Fruit fly (Drosophila melanogaster) whole organism, embryonic: Measurements from ENCODE around the gene Ctns.

Experiments
- Aef1 ChIP-seq: fragments of 200-800 bp; sonication (Bioruptor generic); IDR thresholded peaks from 3 replicates; pipeline ENCODE4 v1.3.6; 2022; ENCODE audit warnings: missing biosample characterization, missing genetic modification characterization
- Antp ChIP-seq: fragments of 200-800 bp; sonication (Bioruptor generic); optimal IDR thresholded peaks from 3 replicates; lab custom pipeline; 2016; ENCODE audit warnings: missing biosample characterization, missing genetic modification characterization
- B-H2 ChIP-seq: fragments of 200-800 bp; sonication (Bioruptor generic); optimal IDR thresholded peaks from 2 replicates; lab custom pipeline; 2018; ENCODE audit warnings: missing biosample characterization, mild to moderate bottlenecking, missing genetic modification characterization
- CG10321 ChIP-seq: fragments of 200-800 bp; sonication (Bioruptor generic); IDR thresholded peaks from 2 replicates; pipeline ENCODE4 v1.3.6; 2022; ENCODE audit warnings: missing biosample characterization, missing genetic modification characterization
- CG15514 ChIP-seq: fragments of 200-800 bp; sonication (Bioruptor generic); optimal IDR thresholded peaks from 3 replicates; lab custom pipeline; 2017; ENCODE audit warnings: missing biosample characterization, missing genetic modification characterization, mild to moderate bottlenecking, moderate library complexity, missing genetic modification reagents
- CG16813 ChIP-seq: fragments of 200-800 bp; sonication (Bioruptor generic); IDR thresholded peaks from 3 replicates; pipeline ENCODE4 v1.3.6; 2022; ENCODE audit warnings: missing biosample characterization, missing genetic modification characterization; ENCODE audit not compliant: partially characterized antibody
- CG17802 ChIP-seq: fragments of 200-800 bp; sonication (Bioruptor generic); optimal IDR thresholded peaks from 2 replicates; lab custom pipeline; 2018; ENCODE audit warnings: missing biosample characterization, mild to moderate bottlenecking, missing genetic modification characterization, moderate library complexity
- CG18599 ChIP-seq: fragments of 200-800 bp; sonication (Bioruptor generic); optimal IDR thresholded peaks from 3 replicates; lab custom pipeline; 2017; ENCODE audit warnings: missing biosample characterization, missing genetic modification characterization, mild to moderate bottlenecking, moderate library complexity, missing genetic modification reagents
- CG30431 ChIP-seq: fragments of 200-800 bp; sonication (Bioruptor generic); optimal IDR thresholded peaks from 2 replicates; lab custom pipeline; 2017; ENCODE audit warnings: missing biosample characterization, missing genetic modification characterization
- CG3281 ChIP-seq: fragments of 200-800 bp; sonication (Bioruptor generic); optimal IDR thresholded peaks from 3 replicates; lab custom pipeline; 2017; ENCODE audit warnings: missing biosample characterization, mild to moderate bottlenecking, missing genetic modification characterization
- CG34376 ChIP-seq: fragments of 200-800 bp; sonication (Bioruptor generic); optimal IDR thresholded peaks from 2 replicates; lab custom pipeline; 2018; ENCODE audit warnings: missing biosample characterization, mild to moderate bottlenecking, missing genetic modification characterization
- CG7786 ChIP-seq: fragments of 200-800 bp; sonication (Bioruptor generic); optimal IDR thresholded peaks from 2 replicates; lab custom pipeline; 2016; ENCODE audit warnings: missing biosample characterization, missing genetic modification characterization
- Camta ChIP-seq: fragments of 200-800 bp; sonication (Bioruptor generic); optimal IDR thresholded peaks from 2 replicates; lab custom pipeline; 2016; ENCODE audit warnings: missing biosample characterization, missing genetic modification characterization
- CrebB ChIP-seq: fragments of 200-800 bp; sonication (Bioruptor generic); optimal IDR thresholded peaks from 3 replicates; lab custom pipeline; 2018; ENCODE audit warnings: missing biosample characterization, mild to moderate bottlenecking, missing genetic modification characterization
- Dp ChIP-seq: fragments of 200-800 bp; sonication (Bioruptor generic); optimal IDR thresholded peaks from 2 replicates; lab custom pipeline; 2018; ENCODE audit warnings: missing biosample characterization, mild to moderate bottlenecking, missing genetic modification characterization, moderate library complexity
- Ets65A ChIP-seq: fragments of 200-800 bp; sonication (Bioruptor generic); peaks from one replicate; lab custom pipeline; 2016; ENCODE audit warnings: missing biosample characterization, missing genetic modification characterization
- HHEX ChIP-seq: fragments of 200-800 bp; sonication (Bioruptor generic); optimal IDR thresholded peaks from 3 replicates; lab custom pipeline; 2017; ENCODE audit warnings: missing biosample characterization, mild to moderate bottlenecking, missing genetic modification characterization, missing genetic modification reagents
- Hr78 ChIP-seq, 2 experiments: fragments of 200-800 bp in 1 of 2; fragments of >200 bp in 1 of 2; sonication (Bioruptor generic) in 1 of 2; optimal IDR thresholded peaks; 2 replicates each; lab custom pipeline; 2017 to 2019; ENCODE audit warnings: missing biosample characterization in 2 of 2, missing genetic modification characterization in 2 of 2, mild to moderate bottlenecking in 1 of 2, moderate library complexity in 1 of 2
- Kr ChIP-seq: fragments of 200-800 bp; sonication (Bioruptor generic); optimal IDR thresholded peaks from 2 replicates; lab custom pipeline; 2017; ENCODE audit warnings: missing biosample characterization, mild to moderate bottlenecking, missing genetic modification characterization
- Lhr ChIP-seq: fragments of 200-800 bp; sonication (Bioruptor generic); optimal IDR thresholded peaks from 3 replicates; lab custom pipeline; 2017; ENCODE audit warnings: mild to moderate bottlenecking, missing biosample characterization, missing genetic modification reagents, missing genetic modification characterization
- Max ChIP-seq: fragments of 200-800 bp; sonication (Bioruptor generic); optimal IDR thresholded peaks from 2 replicates; lab custom pipeline; 2016; ENCODE audit warnings: missing biosample characterization, mild to moderate bottlenecking, missing genetic modification characterization
- Nf-YA ChIP-seq: fragments of 200-800 bp; sonication (Bioruptor generic); IDR thresholded peaks from 2 replicates; pipeline ENCODE4 v1.3.6; 2022; ENCODE audit warnings: missing biosample characterization, missing genetic modification characterization
- Nf-YC ChIP-seq: fragments of 200-800 bp; optimal IDR thresholded peaks from 3 replicates; lab custom pipeline; 2019; ENCODE audit warnings: missing biosample characterization, mild to moderate bottlenecking, missing genetic modification characterization, moderate library complexity
- PHDP ChIP-seq: fragments of 200-800 bp; sonication (Bioruptor generic); optimal IDR thresholded peaks from 3 replicates; lab custom pipeline; 2018; ENCODE audit warnings: missing biosample characterization, mild to moderate bottlenecking, missing genetic modification characterization, moderate library complexity
- Sry-δ ChIP-seq: fragments of 200-800 bp; sonication (Bioruptor generic); optimal IDR thresholded peaks from 2 replicates; lab custom pipeline; 2016; ENCODE audit warnings: missing biosample characterization, missing genetic modification characterization
- Taf1 ChIP-seq: fragments of 200-800 bp; sonication (Bioruptor generic); IDR thresholded peaks from 2 replicates; pipeline ENCODE4 v1.3.6; 2022; ENCODE audit warnings: missing biosample characterization, missing genetic modification characterization
- Trl ChIP-seq, 3 experiments: fragments of >200 bp in 2 of 3; fragments of 200-800 bp in 1 of 3; sonication (Bioruptor generic) in 1 of 3; optimal IDR thresholded peaks; 2 replicates in 1 of 3; 3 replicates in 2 of 3; lab custom pipeline; 2016 to 2017; ENCODE audit warnings: missing biosample characterization in 1 of 3, missing genetic modification characterization in 1 of 3
- ara ChIP-seq: fragments of 200-800 bp; sonication (Bioruptor generic); IDR thresholded peaks from 2 replicates; pipeline ENCODE4 v1.3.6; 2022; ENCODE audit warnings: missing biosample characterization, missing genetic modification characterization
- cato ChIP-seq: fragments of 200-800 bp; sonication (Bioruptor generic); optimal IDR thresholded peaks from 2 replicates; lab custom pipeline; 2016; ENCODE audit warnings: missing biosample characterization, missing genetic modification characterization, borderline replicate concordance
- ci ChIP-seq: fragments of 200-800 bp; sonication (Bioruptor generic); IDR thresholded peaks from 3 replicates; pipeline ENCODE4 v1.3.6; 2022; ENCODE audit warnings: missing biosample characterization, missing genetic modification characterization
- croc ChIP-seq: fragments of 200-800 bp; sonication (Bioruptor generic); conservative IDR thresholded peaks from 3 replicates; pipeline ENCODE4 v1.3.6; 2022; ENCODE audit warnings: missing biosample characterization, missing genetic modification characterization
- dan ChIP-seq: fragments of 200-800 bp; sonication (Bioruptor generic); IDR thresholded peaks from 2 replicates; pipeline ENCODE4 v1.3.6; 2022; ENCODE audit warnings: missing biosample characterization, missing genetic modification characterization
- fd102C ChIP-seq: fragments of 200-800 bp; sonication (Bioruptor generic); optimal IDR thresholded peaks from 2 replicates; lab custom pipeline; 2018; ENCODE audit warnings: missing biosample characterization, mild to moderate bottlenecking, missing genetic modification characterization, moderate library complexity
- fd3F ChIP-seq: fragments of 200-800 bp; sonication (Bioruptor generic); optimal IDR thresholded peaks from 2 replicates; lab custom pipeline; 2018; ENCODE audit warnings: missing biosample characterization, mild to moderate bottlenecking, missing genetic modification characterization, moderate library complexity
- gcm2 ChIP-seq: fragments of 200-800 bp; sonication (Bioruptor generic); optimal IDR thresholded peaks from 2 replicates; lab custom pipeline; 2016; ENCODE audit warnings: missing biosample characterization, missing genetic modification characterization
- gem ChIP-seq: fragments of 200-800 bp; sonication (Bioruptor generic); optimal IDR thresholded peaks from 2 replicates; lab custom pipeline; 2019; ENCODE audit warnings: missing biosample characterization, mild to moderate bottlenecking, missing genetic modification characterization, moderate library complexity
- gt ChIP-seq: fragments of 200-800 bp; sonication (Bioruptor generic); IDR thresholded peaks from 2 replicates; pipeline ENCODE4 v1.3.6; 2022; ENCODE audit warnings: missing biosample characterization, missing genetic modification characterization
- lola ChIP-seq, 3 experiments: fragments of >200 bp in 2 of 3; fragments of 200-800 bp in 1 of 3; sonication (Bioruptor generic) in 1 of 3; optimal IDR thresholded peaks; 2 replicates each; lab custom pipeline; 2017 to 2019; ENCODE audit warnings: missing biosample characterization in 3 of 3, missing genetic modification characterization in 3 of 3, mild to moderate bottlenecking in 1 of 3, moderate library complexity in 1 of 3
- lov ChIP-seq, 2 experiments: fragments of 200-800 bp in 1 of 2; fragments of >200 bp in 1 of 2; sonication (Bioruptor generic) in 1 of 2; IDR thresholded peaks in 1 of 2; optimal IDR thresholded peaks in 1 of 2; 2 replicates in 1 of 2; 3 replicates in 1 of 2; pipeline versions ENCODE4 v1.3.6 to Lab custom; 2017 to 2022; ENCODE audit warnings: missing biosample characterization in 1 of 2, missing genetic modification characterization in 1 of 2
- nerfin-1 ChIP-seq: fragments of 200-800 bp; sonication (Bioruptor generic); optimal IDR thresholded peaks from 3 replicates; lab custom pipeline; 2019; ENCODE audit warnings: missing biosample characterization, mild to moderate bottlenecking, missing genetic modification characterization, moderate library complexity
- oc ChIP-seq: fragments of 200-800 bp; sonication (Bioruptor generic); optimal IDR thresholded peaks from 2 replicates; lab custom pipeline; 2018; ENCODE audit warnings: missing biosample characterization, mild to moderate bottlenecking, missing genetic modification characterization, moderate library complexity
- odd ChIP-seq: fragments of 200-800 bp; sonication (Bioruptor generic); optimal IDR thresholded peaks from 2 replicates; lab custom pipeline; 2017; ENCODE audit warnings: missing biosample characterization, mild to moderate bottlenecking, missing genetic modification characterization
- pan ChIP-seq, 4 experiments: fragments of >200 bp in 3 of 4; fragments of 200-800 bp in 1 of 4; sonication (Bioruptor generic) in 1 of 4; optimal IDR thresholded peaks in 3 of 4; IDR thresholded peaks in 1 of 4; 2 replicates each; pipeline versions ENCODE4 v1.3.6 to Lab custom; 2017 to 2022; ENCODE audit warnings: missing biosample characterization in 2 of 4, missing genetic modification characterization in 2 of 4, mixed read lengths in 1 of 4
- peb ChIP-seq: fragments of 200-800 bp; sonication (Bioruptor generic); IDR thresholded peaks from 2 replicates; pipeline ENCODE4 v1.3.6; 2022; ENCODE audit warnings: missing biosample characterization, missing genetic modification characterization
- run ChIP-seq: fragments of 200-800 bp; sonication (Bioruptor generic); optimal IDR thresholded peaks from 3 replicates; lab custom pipeline; 2018; ENCODE audit warnings: missing biosample characterization, mild to moderate bottlenecking, missing genetic modification characterization
- seq ChIP-seq: fragments of 200-800 bp; sonication (Bioruptor generic); IDR thresholded peaks from 2 replicates; pipeline ENCODE4 v1.3.6; 2022; ENCODE audit warnings: missing biosample characterization, missing genetic modification characterization
- sob ChIP-seq: fragments of 200-800 bp; sonication (Bioruptor generic); IDR thresholded peaks from 2 replicates; pipeline ENCODE4 v1.3.6; 2022; ENCODE audit warnings: missing biosample characterization, missing genetic modification characterization
- trh ChIP-seq: fragments of 200-800 bp; sonication (Bioruptor generic); optimal IDR thresholded peaks from 2 replicates; lab custom pipeline; 2016; ENCODE audit warnings: missing biosample characterization, missing genetic modification characterization

Gene Ctns

DNA sequence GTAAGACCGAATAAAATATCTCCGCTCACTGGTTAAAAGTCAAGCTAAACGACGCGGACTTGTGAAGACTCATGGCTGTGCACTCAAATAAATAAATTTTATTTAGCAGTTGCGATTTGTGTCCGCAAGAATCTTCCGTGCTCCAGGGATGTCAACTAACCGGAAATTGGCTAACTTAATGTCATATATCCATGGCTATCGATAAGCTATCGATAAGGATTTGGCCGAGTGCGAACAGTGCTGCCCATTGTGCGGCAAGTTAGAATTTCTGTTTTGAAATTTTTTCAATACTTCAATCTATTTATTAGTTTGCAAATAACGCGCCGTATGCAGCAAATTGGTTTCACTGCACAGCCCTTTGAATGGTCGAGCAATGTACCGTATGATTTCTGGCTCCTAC lies 4.8 kb downstream of the Ctns start, which contains the start of gene p53 (continued):
- TF ChIP-seq croc (peak; percentile 25; the same call in 2 of the 3 replicates), lov (optimal IDR thresholded peaks at IDR 0.05; lab: Kevin White, UChicago) (no peak), lov (GFP tag; IDR thresholded peaks at IDR 0.05; lab: Robert Waterston, UW) (peak; percentile 84; the same call in 2 of the 3 replicates), CG30431 (GFP tag; lab: Kevin White, UChicago) (peak; percentile 67), Nf-YA (peak; percentile 48), Taf1 (GFP tag; lab: Robert Waterston, UW) (no peak), CG16813 (GFP tag; lab: Robert Waterston, UW) (peak; percentile 76), Trl (optimal IDR thresholded peaks at IDR 0.05; lab: Kevin White, UChicago) (no peak), Trl (GFP tag; optimal IDR thresholded peaks at IDR 0.05; lab: Kevin White, UChicago) (peak; percentile 75), dan (no peak), Lhr (GFP tag; lab: Kevin White, UChicago) (peak; percentile 63), pan (optimal IDR thresholded peaks at IDR 0.05; lab: Kevin White, UChicago) (no peak), pan (GFP tag; optimal IDR thresholded peaks at IDR 0.05 in 1 of 2, IDR thresholded peaks at IDR 0.05 in 1 of 2) (peak in 1 of 2 experiments; percentile 73), PHDP (tag; lab: Kevin White, UChicago) (peak; percentile 79), CG15514 (GFP tag; lab: Kevin White, UChicago) (peak; percentile 87), seq (no peak), odd (peak; percentile 74), Max (GFP tag; lab: Kevin White, UChicago) (peak; percentile 70), CG3281 (peak; percentile 84), Antp (GFP tag; lab: Kevin White, UChicago) (peak; percentile 13), oc (tag; lab: Kevin White, UChicago) (no peak), ci (GFP tag; lab: Robert Waterston, UW) (peak; percentile 92), nerfin-1 (tag; lab: Kevin White, UChicago) (peak; percentile 51), Dp (peak; percentile 84), ara (GFP tag; lab: Robert Waterston, UW) (peak; percentile 54; the same call in 1 of the 2 replicates), CG34376 (GFP tag; lab: Kevin White, UChicago) (peak; percentile 78), CG17802 (peak; percentile 80), peb (GFP tag; lab: Robert Waterston, UW) (0 out of 2 replicates have a peak, but pooled peaks have one; percentile 27), CG10321 (GFP tag; lab: Robert Waterston, UW) (peak; percentile 46; the same call in 1 of the 2 replicates), gcm2 (peak; percentile 71), Kr (no peak), Hr78 (GFP tag; optimal IDR thresholded peaks at IDR 0.05; lab: Kevin White, UChicago) (no peak), lola (GFP tag; optimal IDR thresholded peaks at IDR 0.05; lab: Kevin White, UChicago) (peak in 1 of 3 experiments; percentile 45), trh (GFP tag; lab: Kevin White, UChicago) (peak; percentile 47), B-H2 (GFP tag; lab: Kevin White, UChicago) (peak; percentile 66), gem (no peak), CG7786 (GFP tag; lab: Kevin White, UChicago) (peak; percentile 28), gt (no peak), run (tag; lab: Kevin White, UChicago) (no peak), HHEX (GFP tag; lab: Kevin White, UChicago) (peak; percentile 86), fd102C (GFP tag; lab: Kevin White, UChicago) (no peak), Camta (GFP tag; lab: Kevin White, UChicago) (peak; percentile 83), cato (GFP tag; lab: Kevin White, UChicago) (peak; percentile 21), CG18599 (GFP tag; lab: Kevin White, UChicago) (peak; percentile 76), Ets65A (GFP tag; lab: Kevin White, UChicago) (peak; percentile 99), Aef1 (GFP tag; lab: Robert Waterston, UW) (peak; percentile 30; the same call in 2 of the 3 replicates), CrebB (peak; percentile 80), sob (GFP tag; lab: Robert Waterston, UW) (peak; percentile 80), Sry-δ (GFP tag; lab: Kevin White, UChicago) (peak; percentile 74), fd3F (GFP tag; lab: Kevin White, UChicago) (peak; percentile 50), Nf-YC (tag; lab: Kevin White, UChicago) (peak; percentile 18)
